Fruit fly (Drosophila melanogaster) whole organism, embryonic: ENCODE data around the gene Acyp.

Source experiments
- BtbVII ChIP-seq: fragments of 200-800 bp; sonication (Bioruptor generic); optimal IDR thresholded peaks from 3 replicates; lab custom pipeline; 2017; ENCODE audit warnings: missing biosample characterization, mild to moderate bottlenecking, missing genetic modification characterization
- CG10321 ChIP-seq: fragments of 200-800 bp; sonication (Bioruptor generic); IDR thresholded peaks from 2 replicates; pipeline ENCODE4 v1.3.6; 2022; ENCODE audit warnings: missing biosample characterization, missing genetic modification characterization
- CG12659 ChIP-seq: fragments of 200-800 bp; sonication (Bioruptor generic); optimal IDR thresholded peaks from 3 replicates; lab custom pipeline; 2017; ENCODE audit warnings: mild to moderate bottlenecking, missing biosample characterization, missing genetic modification reagents, missing genetic modification characterization
- CG13123 ChIP-seq: fragments of 200-800 bp; sonication (Bioruptor generic); optimal IDR thresholded peaks from 2 replicates; lab custom pipeline; 2016; ENCODE audit warnings: missing biosample characterization, missing genetic modification characterization
- CG17186 ChIP-seq: fragments of 200-800 bp; sonication (Bioruptor generic); optimal IDR thresholded peaks from 3 replicates; lab custom pipeline; 2017; ENCODE audit warnings: missing biosample characterization, missing genetic modification reagents, missing genetic modification characterization
- CG17568 ChIP-seq: fragments of 200-800 bp; sonication (Bioruptor generic); optimal IDR thresholded peaks from 2 replicates; lab custom pipeline; 2018; ENCODE audit warnings: missing biosample characterization, mild to moderate bottlenecking, missing genetic modification characterization, moderate library complexity
- CG17802 ChIP-seq: fragments of 200-800 bp; sonication (Bioruptor generic); optimal IDR thresholded peaks from 2 replicates; lab custom pipeline; 2018; ENCODE audit warnings: missing biosample characterization, mild to moderate bottlenecking, missing genetic modification characterization, moderate library complexity
- CG18619 ChIP-seq: fragments of 200-800 bp; sonication (Bioruptor generic); optimal IDR thresholded peaks from 3 replicates; lab custom pipeline; 2017; ENCODE audit warnings: missing biosample characterization, mild to moderate bottlenecking, missing genetic modification characterization
- CG2712 ChIP-seq: fragments of 200-800 bp; optimal IDR thresholded peaks from 3 replicates; lab custom pipeline; 2019; ENCODE audit warnings: missing biosample characterization, mild to moderate bottlenecking, missing genetic modification characterization, moderate library complexity
- CG31441 ChIP-seq: fragments of 200-800 bp; sonication (Bioruptor generic); IDR thresholded peaks from 2 replicates; pipeline ENCODE4 v1.3.6; 2022; ENCODE audit warnings: missing biosample characterization, missing genetic modification characterization
- CG33213 ChIP-seq: fragments of 200-800 bp; sonication (Bioruptor generic); optimal IDR thresholded peaks from 3 replicates; lab custom pipeline; 2016; ENCODE audit warnings: missing biosample characterization, missing genetic modification characterization
- CG34224 ChIP-seq: fragments of 200-800 bp; sonication (Bioruptor generic); IDR thresholded peaks from 3 replicates; pipeline ENCODE4 v1.3.6; 2022; ENCODE audit warnings: missing biosample characterization, missing genetic modification characterization; ENCODE audit not compliant: partially characterized antibody
- CG6654 ChIP-seq: fragments of 200-800 bp; sonication (Bioruptor generic); optimal IDR thresholded peaks from 2 replicates; lab custom pipeline; 2017; ENCODE audit warnings: missing biosample characterization, mild to moderate bottlenecking, missing genetic modification characterization
- CG7372 ChIP-seq: fragments of 200-800 bp; sonication (Bioruptor generic); IDR thresholded peaks from 2 replicates; pipeline ENCODE4 v1.3.6; 2022; ENCODE audit warnings: missing biosample characterization, missing genetic modification characterization
- CG7786 ChIP-seq: fragments of 200-800 bp; sonication (Bioruptor generic); optimal IDR thresholded peaks from 2 replicates; lab custom pipeline; 2016; ENCODE audit warnings: missing biosample characterization, missing genetic modification characterization
- CG8359 ChIP-seq: fragments of 200-800 bp; sonication (Bioruptor generic); optimal IDR thresholded peaks from 2 replicates; lab custom pipeline; 2017; ENCODE audit warnings: missing biosample characterization, mild to moderate bottlenecking, missing genetic modification characterization, borderline replicate concordance
- CG9437 ChIP-seq: fragments of 200-800 bp; sonication (Bioruptor generic); optimal IDR thresholded peaks from 2 replicates; lab custom pipeline; 2018; ENCODE audit warnings: missing biosample characterization, mild to moderate bottlenecking, missing genetic modification characterization
- D ChIP-seq, 2 experiments: fragments of 200-800 bp in 1 of 2; fragments of >200 bp in 1 of 2; sonication (Bioruptor generic) in 1 of 2; optimal IDR thresholded peaks; 2 replicates in 1 of 2; 3 replicates in 1 of 2; lab custom pipeline; 2017; ENCODE audit warnings: mild to moderate bottlenecking in 1 of 2, missing biosample characterization in 1 of 2, missing genetic modification characterization in 1 of 2, missing genetic modification reagents in 1 of 2
- Gug ChIP-seq: fragments of 200-800 bp; sonication (Bioruptor generic); IDR thresholded peaks from 4 replicates; pipeline ENCODE4 v1.3.6; 2022; ENCODE audit warnings: missing biosample characterization, missing genetic modification characterization
- HLH4C ChIP-seq: fragments of 200-800 bp; sonication (Bioruptor generic); IDR thresholded peaks from 3 replicates; pipeline ENCODE4 v1.3.6; 2022; ENCODE audit warnings: missing biosample characterization, missing genetic modification characterization; ENCODE audit not compliant: partially characterized antibody
- HmgD ChIP-seq: fragments of 200-800 bp; sonication (Bioruptor generic); optimal IDR thresholded peaks from 3 replicates; lab custom pipeline; 2016; ENCODE audit warnings: missing biosample characterization, missing genetic modification characterization
- Meics ChIP-seq: fragments of 200-800 bp; sonication (Bioruptor generic); optimal IDR thresholded peaks from 2 replicates; lab custom pipeline; 2017; ENCODE audit warnings: missing biosample characterization, mild to moderate bottlenecking, missing genetic modification characterization
- Mrtf ChIP-seq: fragments of 200-800 bp; sonication (Bioruptor generic); IDR thresholded peaks from 3 replicates; pipeline ENCODE4 v1.3.6; 2022; ENCODE audit warnings: missing biosample characterization, missing genetic modification characterization
- NC2α ChIP-seq: fragments of 200-800 bp; sonication (Bioruptor generic); optimal IDR thresholded peaks from 2 replicates; lab custom pipeline; 2016; ENCODE audit warnings: missing biosample characterization, missing genetic modification characterization
- Pdp1 ChIP-seq, 2 experiments: fragments of 200-800 bp; sonication (Bioruptor generic); optimal IDR thresholded peaks; 3 replicates each; lab custom pipeline; 2016; ENCODE audit warnings: missing biosample characterization in 2 of 2, missing genetic modification characterization in 2 of 2, mild to moderate bottlenecking in 1 of 2, moderate library complexity in 1 of 2
- Poxn ChIP-seq: fragments of 200-800 bp; sonication (Bioruptor generic); IDR thresholded peaks from 2 replicates; pipeline ENCODE4 v1.3.6; 2022; ENCODE audit warnings: missing biosample characterization, missing genetic modification characterization
- ara ChIP-seq: fragments of 200-800 bp; sonication (Bioruptor generic); IDR thresholded peaks from 2 replicates; pipeline ENCODE4 v1.3.6; 2022; ENCODE audit warnings: missing biosample characterization, missing genetic modification characterization
- bsh ChIP-seq, 2 experiments: fragments of 200-800 bp; sonication (Bioruptor generic); optimal IDR thresholded peaks; 2 replicates each; lab custom pipeline; 2017 to 2018; ENCODE audit warnings: mild to moderate bottlenecking in 2 of 2, missing biosample characterization in 2 of 2, missing genetic modification characterization in 2 of 2, moderate library complexity in 1 of 2
- cas ChIP-seq: fragments of 200-800 bp; sonication (Bioruptor generic); IDR thresholded peaks from 2 replicates; pipeline ENCODE4 v1.3.6; 2022; ENCODE audit warnings: missing biosample characterization, missing genetic modification characterization
- caup ChIP-seq: fragments of 200-800 bp; sonication (Bioruptor generic); optimal IDR thresholded peaks from 3 replicates; lab custom pipeline; 2017; ENCODE audit warnings: missing biosample characterization, mild to moderate bottlenecking, missing genetic modification characterization, moderate library complexity; ENCODE audit not compliant: severe bottlenecking
- chif ChIP-seq, 2 experiments: fragments of 200-800 bp; sonication (Bioruptor generic); optimal IDR thresholded peaks; 3 replicates each; lab custom pipeline; 2016; ENCODE audit warnings: missing biosample characterization in 2 of 2, missing genetic modification characterization in 2 of 2
- chinmo ChIP-seq: fragments of 200-800 bp; sonication (Bioruptor generic); IDR thresholded peaks from 4 replicates; pipeline ENCODE4 v1.3.6; 2022; ENCODE audit warnings: missing biosample characterization, missing genetic modification characterization; ENCODE audit not compliant: partially characterized antibody
- crc ChIP-seq: fragments of 200-800 bp; sonication (Bioruptor generic); optimal IDR thresholded peaks from 2 replicates; lab custom pipeline; 2016; ENCODE audit warnings: missing biosample characterization, missing genetic modification characterization
- croc ChIP-seq: fragments of 200-800 bp; sonication (Bioruptor generic); conservative IDR thresholded peaks from 3 replicates; pipeline ENCODE4 v1.3.6; 2022; ENCODE audit warnings: missing biosample characterization, missing genetic modification characterization
- eyg ChIP-seq: fragments of 200-800 bp; sonication (Bioruptor generic); optimal IDR thresholded peaks from 3 replicates; lab custom pipeline; 2016; ENCODE audit warnings: missing biosample characterization, missing genetic modification characterization
- fd3F ChIP-seq: fragments of 200-800 bp; sonication (Bioruptor generic); optimal IDR thresholded peaks from 2 replicates; lab custom pipeline; 2018; ENCODE audit warnings: missing biosample characterization, mild to moderate bottlenecking, missing genetic modification characterization, moderate library complexity
- gcm ChIP-seq: fragments of 200-800 bp; sonication (Bioruptor generic); optimal IDR thresholded peaks from 2 replicates; lab custom pipeline; 2019; ENCODE audit warnings: missing biosample characterization, mild to moderate bottlenecking, missing genetic modification characterization, moderate library complexity
- grau ChIP-seq: fragments of 200-800 bp; optimal IDR thresholded peaks from 3 replicates; lab custom pipeline; 2019; ENCODE audit warnings: missing biosample characterization, mild to moderate bottlenecking, missing genetic modification characterization, moderate library complexity
- gt ChIP-seq: fragments of 200-800 bp; sonication (Bioruptor generic); IDR thresholded peaks from 2 replicates; pipeline ENCODE4 v1.3.6; 2022; ENCODE audit warnings: missing biosample characterization, missing genetic modification characterization
- hb ChIP-seq: fragments of 200-800 bp; sonication (Bioruptor generic); IDR thresholded peaks from 3 replicates; pipeline ENCODE4 v1.3.6; 2022; ENCODE audit warnings: missing biosample characterization, missing genetic modification characterization; ENCODE audit not compliant: partially characterized antibody
- hbn ChIP-seq: fragments of 200-800 bp; sonication (Bioruptor generic); IDR thresholded peaks from 2 replicates; pipeline ENCODE4 v1.3.6; 2022; ENCODE audit warnings: missing biosample characterization, missing genetic modification characterization; ENCODE audit not compliant: partially characterized antibody
- her ChIP-seq: fragments of 200-800 bp; sonication (Bioruptor generic); optimal IDR thresholded peaks from 2 replicates; lab custom pipeline; 2016; ENCODE audit warnings: missing biosample characterization, missing genetic modification characterization
- ind ChIP-seq: fragments of 200-800 bp; sonication (Bioruptor generic); optimal IDR thresholded peaks from 3 replicates; lab custom pipeline; 2016; ENCODE audit warnings: missing biosample characterization, missing genetic modification characterization
- jigr1 ChIP-seq: fragments of 200-800 bp; sonication (Bioruptor generic); IDR thresholded peaks from 3 replicates; pipeline ENCODE4 v1.3.6; 2022; ENCODE audit warnings: missing biosample characterization, missing genetic modification characterization
- nom ChIP-seq: fragments of 200-800 bp; sonication (Bioruptor generic); optimal IDR thresholded peaks from 2 replicates; lab custom pipeline; 2017; ENCODE audit warnings: missing biosample characterization, missing genetic modification characterization, mild to moderate bottlenecking, moderate library complexity, missing genetic modification reagents
- pho ChIP-seq: fragments of 200-800 bp; sonication (Bioruptor generic); optimal IDR thresholded peaks from 2 replicates; lab custom pipeline; 2016; ENCODE audit warnings: missing biosample characterization, missing genetic modification characterization
- pzg ChIP-seq: fragments of 200-800 bp; sonication (Bioruptor generic); optimal IDR thresholded peaks from 3 replicates; lab custom pipeline; 2018; ENCODE audit warnings: missing biosample characterization, mild to moderate bottlenecking, missing genetic modification characterization, moderate library complexity
- ro ChIP-seq: fragments of 200-800 bp; sonication (Bioruptor generic); IDR thresholded peaks from 2 replicates; pipeline ENCODE4 v1.3.6; 2022; ENCODE audit warnings: missing biosample characterization, missing genetic modification characterization
- tgo ChIP-seq: fragments of 200-800 bp; sonication (Bioruptor generic); IDR thresholded peaks from 3 replicates; pipeline ENCODE4 v1.3.6; 2022; ENCODE audit warnings: missing biosample characterization, missing genetic modification characterization
- unc-4 ChIP-seq: fragments of 200-800 bp; sonication (Bioruptor generic); IDR thresholded peaks from 2 replicates; pipeline ENCODE4 v1.3.6; 2022; ENCODE audit warnings: missing biosample characterization, missing genetic modification characterization; ENCODE audit not compliant: partially characterized antibody
- vnd ChIP-seq: fragments of 200-800 bp; sonication (Bioruptor generic); IDR thresholded peaks from 3 replicates; pipeline ENCODE4 v1.3.6; 2022; ENCODE audit warnings: missing biosample characterization, missing genetic modification characterization; ENCODE audit not compliant: partially characterized antibody

Acyp gene

DNA sequence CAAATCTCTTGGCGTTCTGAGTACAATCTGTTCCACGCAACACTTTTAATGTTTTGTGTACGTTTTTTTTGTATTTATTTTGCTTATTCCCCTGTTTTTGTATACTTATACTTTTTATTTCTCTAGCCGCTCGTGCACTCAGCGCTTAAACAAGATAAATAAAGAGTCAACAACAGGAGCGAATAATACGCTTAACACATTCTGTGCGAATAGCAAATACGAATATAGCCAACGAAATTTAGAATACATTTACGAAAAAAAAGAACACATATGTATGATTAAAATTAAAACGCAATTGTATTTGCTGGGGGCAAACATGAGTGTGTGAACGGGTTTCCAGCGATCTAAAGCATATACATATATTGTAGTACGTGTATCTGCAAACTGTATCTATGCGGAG lies 29.9 kb upstream of the Acyp start (continued):
- TF ChIP-seq crc (GFP tag; lab: Kevin White, UChicago), result peak; percentile 3
- no peak for TF ChIP-seq CG34224 (GFP tag; lab: Robert Waterston, UW)
- peak; percentile 25 for TF ChIP-seq eyg (GFP tag; lab: Kevin White, UChicago)
- no peak for TF ChIP-seq CG7372 (GFP tag; lab: Robert Waterston, UW)
- peak; percentile 6 for TF ChIP-seq grau
- TF ChIP-seq HLH4C (GFP tag; lab: Robert Waterston, UW), result no peak
- TF ChIP-seq CG9437, result no peak
- TF ChIP-seq chinmo (GFP tag; lab: Robert Waterston, UW), result 0 out of 4 replicates have a peak, but pooled peaks have one; percentile 24
- no peak for TF ChIP-seq hb (GFP tag; lab: Robert Waterston, UW)
- peak; percentile 22 for TF ChIP-seq CG17568
- no peak for TF ChIP-seq hbn
- TF ChIP-seq Gug (GFP tag; lab: Robert Waterston, UW), result no peak
- no peak for TF ChIP-seq bsh (GFP tag; optimal IDR thresholded peaks at IDR 0.05; lab: Kevin White, UChicago)
- no peak for TF ChIP-seq gcm
- TF ChIP-seq ind, result no peak
- TF ChIP-seq fd3F (GFP tag; lab: Kevin White, UChicago), result peak; percentile 52
- TF ChIP-seq Poxn (GFP tag; lab: Robert Waterston, UW), result no peak
- TF ChIP-seq D (optimal IDR thresholded peaks at IDR 0.05; lab: Kevin White, UChicago), result no peak
- no peak for TF ChIP-seq D (GFP tag; optimal IDR thresholded peaks at IDR 0.05; lab: Kevin White, UChicago)
- TF ChIP-seq ara, result no peak
- TF ChIP-seq CG12659 (GFP tag; lab: Kevin White, UChicago), result peak; percentile 21
- TF ChIP-seq unc-4, result no peak
- TF ChIP-seq CG13123 (GFP tag; lab: Kevin White, UChicago), result no peak
- peak; percentile 32 for TF ChIP-seq caup
- no peak for TF ChIP-seq tgo
- no peak for TF ChIP-seq CG33213 (GFP tag; lab: Kevin White, UChicago)
- TF ChIP-seq nom, result no peak
- TF ChIP-seq her (GFP tag; lab: Kevin White, UChicago), result peak; percentile 59
- TF ChIP-seq croc (GFP tag; lab: Robert Waterston, UW), result no peak
- TF ChIP-seq jigr1 (GFP tag; lab: Robert Waterston, UW), result no peak
- TF ChIP-seq BtbVII, result peak; percentile 48
- peak; percentile 61 for TF ChIP-seq Meics (GFP tag; lab: Kevin White, UChicago)
- no peak for TF ChIP-seq CG8359 (GFP tag; lab: Kevin White, UChicago)
- peak; percentile 39 for TF ChIP-seq pho
- peak; percentile 24 for TF ChIP-seq CG7786 (GFP tag; lab: Kevin White, UChicago)
- no peak for TF ChIP-seq pzg (GFP tag; lab: Kevin White, UChicago)
- TF ChIP-seq CG10321 (GFP tag; lab: Robert Waterston, UW), result no peak
- TF ChIP-seq CG17186 (GFP tag; lab: Kevin White, UChicago), result no peak
- no peak for TF ChIP-seq HmgD (GFP tag; lab: Kevin White, UChicago)

DNA sequence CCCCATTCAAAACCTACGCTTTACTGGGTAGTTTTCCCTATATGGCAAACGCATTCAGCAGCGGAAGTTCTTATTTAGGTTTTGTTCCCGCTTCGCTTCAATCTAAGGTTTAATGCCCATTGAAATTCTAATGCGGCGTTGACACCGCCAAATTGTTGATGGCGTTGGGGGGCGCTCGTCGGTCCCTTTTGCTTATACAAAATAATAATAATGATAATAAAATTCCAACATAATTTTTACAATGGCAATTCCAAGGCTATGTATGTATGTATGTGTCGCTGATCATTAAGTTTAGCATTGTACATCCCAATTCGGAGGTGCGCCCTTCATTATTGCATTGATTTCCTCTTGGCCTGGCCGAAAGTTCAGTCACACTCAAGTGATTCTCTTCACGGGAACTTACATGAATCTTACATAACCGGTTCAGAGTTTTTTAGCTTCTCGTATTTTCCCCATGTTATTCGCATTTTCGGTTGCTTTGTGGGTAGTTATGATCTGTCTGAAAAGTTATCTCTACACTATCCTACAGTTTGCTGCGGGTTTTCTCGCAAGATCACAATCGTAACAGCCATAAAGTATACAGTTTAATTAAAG lies 27.7 kb upstream of the Acyp start:
- no peak for TF ChIP-seq CG6654 (GFP tag; lab: Kevin White, UChicago)
- no peak for TF ChIP-seq CG17802 (tag; lab: Kevin White, UChicago)
- TF ChIP-seq Pdp1 (GFP tag; optimal IDR thresholded peaks at IDR 0.05; lab: Kevin White, UChicago), result peak in 1 of 2 experiments; percentile 56
- TF ChIP-seq NC2α, result no peak
- TF ChIP-seq Mrtf (GFP tag; lab: Robert Waterston, UW), result no peak
- no peak for TF ChIP-seq chif (GFP tag; optimal IDR thresholded peaks at IDR 0.05; lab: Kevin White, UChicago)
- no peak for TF ChIP-seq gt
- TF ChIP-seq CG31441, result no peak
- TF ChIP-seq ro, result no peak
- no peak for TF ChIP-seq vnd (GFP tag; lab: Robert Waterston, UW)
- 0 out of 4 replicates have a peak, but pooled peaks have one; percentile 74 for TF ChIP-seq chinmo (GFP tag; lab: Robert Waterston, UW)
- TF ChIP-seq CG2712 (tag; lab: Kevin White, UChicago), result no peak
- no peak for TF ChIP-seq CG18619 (GFP tag; lab: Kevin White, UChicago)
- TF ChIP-seq cas (GFP tag; lab: Robert Waterston, UW), result no peak
